Worm (Caenorhabditis elegans): ENCODE data around the gene col-10.

The col-10 gene

DNA sequence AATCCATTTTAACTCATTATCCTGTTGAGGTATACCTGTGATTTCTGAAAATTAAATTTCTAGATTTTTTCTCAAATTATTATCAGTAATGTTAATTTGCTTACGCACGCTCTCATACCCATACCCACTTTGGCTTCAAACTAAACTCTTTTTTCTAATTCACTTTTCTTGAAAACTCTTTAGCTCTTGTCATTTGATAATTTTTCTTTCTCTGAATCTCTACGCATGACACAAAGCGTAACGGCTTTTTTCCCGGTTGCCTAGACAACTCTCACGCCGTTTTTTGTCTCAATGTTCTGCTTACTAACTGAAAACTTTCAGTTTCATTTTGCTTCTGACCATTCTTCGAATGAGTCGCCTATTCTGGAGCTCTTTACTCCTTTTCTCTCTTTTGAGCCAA, 31.2 kb downstream of the col-10 start, which contains the start of gene B0222.1:
Gene B0222.1, plus strand, starts transcription at position 306 of the 400 bp plus-strand sequence.
- TF ChIP-seq sdc-2 (tag; optimal IDR thresholded peaks at IDR 0.05) (no peak), unc-42 (tag; optimal IDR thresholded peaks at IDR 0.05) (no peak), K09A11.1 (tag; optimal IDR thresholded peaks at IDR 0.05; ENCODE audit: insufficient read depth) (no peak), T23F11.4 (GFP tag; optimal IDR thresholded peaks at IDR 0.05) (no peak), ceh-6 (GFP tag; optimal IDR thresholded peaks at IDR 0.05) (no peak), ama-1 (optimal IDR thresholded peaks at IDR 0.05) (no peak), eyg-1 (tag; optimal IDR thresholded peaks at IDR 0.05) (no peak), ceh-14 (tag; optimal IDR thresholded peaks at IDR 0.05) (no peak), odd-2 (tag; optimal IDR thresholded peaks at IDR 0.05) (no peak), ahr-1 (tag; optimal IDR thresholded peaks at IDR 0.05) (no peak), sox-2 (GFP tag; IDR thresholded peaks at IDR 0.05) (no peak), npax-4 (tag; optimal IDR thresholded peaks at IDR 0.05) (no peak), nhr-11 (tag; optimal IDR thresholded peaks at IDR 0.05) (no peak), unc-3 (GFP tag; conservative IDR thresholded peaks at IDR 0.05) (no peak), unc-3 (tag; optimal IDR thresholded peaks at IDR 0.05) (no peak), unc-86 (tag; optimal IDR thresholded peaks at IDR 0.05) (no peak), C38D4.7 (GFP tag; optimal IDR thresholded peaks at IDR 0.05) (no peak), ceh-18 (tag; optimal IDR thresholded peaks at IDR 0.05) (no peak), ceh-48 (tag; optimal IDR thresholded peaks at IDR 0.05) (no peak), pha-2 (tag; optimal IDR thresholded peaks at IDR 0.05) (no peak)

DNA sequence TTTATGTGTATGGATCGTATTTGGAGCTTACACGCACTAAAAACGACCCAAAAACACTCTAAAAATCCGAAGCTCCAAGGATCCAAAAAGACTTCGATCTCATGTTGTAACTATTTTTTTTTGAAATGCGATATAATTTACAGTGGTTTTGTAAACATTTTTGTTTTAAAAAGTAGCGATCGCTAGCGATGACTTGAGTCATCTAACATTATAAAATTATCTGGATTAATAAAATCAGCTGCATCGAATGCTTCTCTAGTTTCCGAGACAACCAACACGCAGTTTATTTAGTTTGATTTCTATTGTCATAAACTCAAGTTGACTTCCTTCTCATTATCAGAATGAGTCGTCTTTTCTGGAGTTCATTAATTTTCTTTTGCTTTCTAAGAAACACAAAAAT, 33.1 kb downstream of the col-10 start, which contains the start of gene F21C10.1:
Gene F21C10.1, plus strand, starts transcription at position 301 of the 400 bp plus-strand sequence.
- TF ChIP-seq che-1 (tag; optimal IDR thresholded peaks at IDR 0.05) (no peak), elt-4 (tag; optimal IDR thresholded peaks at IDR 0.05) (no peak), ttx-3 (tag; optimal IDR thresholded peaks at IDR 0.05) (no peak), unc-42 (tag; optimal IDR thresholded peaks at IDR 0.05) (no peak), sox-2 (GFP tag; IDR thresholded peaks at IDR 0.05) (no peak), ceh-18 (tag; optimal IDR thresholded peaks at IDR 0.05) (no peak), odd-2 (tag; optimal IDR thresholded peaks at IDR 0.05) (no peak), dmd-4 (tag; optimal IDR thresholded peaks at IDR 0.05; ENCODE audit: borderline replicate concordance) (no peak), ceh-34 (tag; optimal IDR thresholded peaks at IDR 0.05) (no peak), ceh-22 (tag; optimal IDR thresholded peaks at IDR 0.05) (no peak), ceh-48 (tag; optimal IDR thresholded peaks at IDR 0.05) (no peak), T23F11.4 (GFP tag; optimal IDR thresholded peaks at IDR 0.05) (no peak), ceh-45 (GFP tag; IDR thresholded peaks at IDR 0.05) (no peak), pqm-1 (tag; optimal IDR thresholded peaks at IDR 0.05) (no peak), ets-4 (tag; optimal IDR thresholded peaks at IDR 0.05) (no peak), eyg-1 (tag; optimal IDR thresholded peaks at IDR 0.05) (no peak)

DNA sequence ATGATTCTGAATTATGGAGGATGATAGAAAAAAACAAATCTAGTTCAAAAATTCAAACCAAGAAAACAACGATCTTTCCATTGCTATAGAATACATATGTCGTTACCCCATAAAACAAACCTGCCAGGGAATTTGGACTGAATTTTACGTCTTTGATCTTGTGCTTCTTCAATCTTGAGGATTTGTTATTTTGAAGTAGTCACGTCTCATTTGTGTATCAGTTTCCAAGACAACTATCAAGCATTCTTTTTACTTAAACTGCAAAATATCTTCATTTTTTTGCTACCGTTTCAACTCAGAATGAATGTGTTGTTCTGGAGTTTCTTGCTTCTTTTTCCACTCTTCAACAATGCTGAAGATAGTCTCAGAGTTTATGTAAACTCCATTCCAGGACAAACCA, 34.3 kb downstream of the col-10 start, which contains the start of gene F21C10.19:
Gene F21C10.19, plus strand, starts transcription at position 301 of the 400 bp plus-strand sequence.
- no peak for TF ChIP-seq pros-1 (tag; optimal IDR thresholded peaks at IDR 0.05)
- TF ChIP-seq mec-3 (tag; optimal IDR thresholded peaks at IDR 0.05; ENCODE audit: borderline replicate concordance): no peak
- no peak for TF ChIP-seq nfya-1 (tag; optimal IDR thresholded peaks at IDR 0.05)
- TF ChIP-seq nhr-232 (tag; optimal IDR thresholded peaks at IDR 0.05): no peak
- TF ChIP-seq sox-2 (GFP tag; IDR thresholded peaks at IDR 0.05): no peak
- TF ChIP-seq dve-1 (tag; optimal IDR thresholded peaks at IDR 0.05): no peak
- no peak for TF ChIP-seq ceh-22 (tag; optimal IDR thresholded peaks at IDR 0.05)
- TF ChIP-seq hlh-30 (tag; optimal IDR thresholded peaks at IDR 0.05; ENCODE audit: insufficient read depth): no peak
- no peak for TF ChIP-seq unc-55 (GFP tag; optimal IDR thresholded peaks at IDR 0.05)

DNA sequence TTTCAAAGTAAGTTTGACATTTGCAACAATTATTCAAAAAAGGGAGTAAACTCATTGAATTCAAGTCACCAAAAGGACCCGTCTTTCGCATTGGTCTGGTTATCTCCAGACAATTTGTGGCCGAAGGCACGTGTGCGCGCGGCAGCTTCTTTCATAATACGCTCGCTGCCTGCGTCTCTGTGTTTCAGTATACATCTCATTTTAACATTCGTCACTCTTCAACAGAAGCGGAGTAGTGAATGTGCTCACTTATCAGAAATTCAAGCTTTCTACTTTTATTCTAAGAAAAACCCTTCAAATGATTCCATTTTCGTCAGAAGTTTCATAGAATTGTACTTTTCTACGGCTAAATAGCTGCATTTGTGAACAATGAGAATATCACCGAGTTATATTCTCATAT, 36.5 kb downstream of the col-10 start:
- TF ChIP-seq lim-6 (tag; optimal IDR thresholded peaks at IDR 0.05): no peak
- no peak for TF ChIP-seq ceh-19 (GFP tag; optimal IDR thresholded peaks at IDR 0.05)
- no peak for TF ChIP-seq F13H6.1 (tag; optimal IDR thresholded peaks at IDR 0.05)
- TF ChIP-seq hlh-6 (tag; optimal IDR thresholded peaks at IDR 0.05): no peak
- TF ChIP-seq npax-4 (tag; optimal IDR thresholded peaks at IDR 0.05): no peak
- no peak for TF ChIP-seq dve-1 (tag; optimal IDR thresholded peaks at IDR 0.05)
- no peak for TF ChIP-seq tbx-7 (tag; optimal IDR thresholded peaks at IDR 0.05)
- TF ChIP-seq pag-3 (tag; optimal IDR thresholded peaks at IDR 0.05; ENCODE audit: borderline replicate concordance): no peak
- no peak for TF ChIP-seq ceh-48 (tag; optimal IDR thresholded peaks at IDR 0.05)
- TF ChIP-seq hlh-8 (tag; optimal IDR thresholded peaks at IDR 0.05): no peak
- no peak for TF ChIP-seq dmd-4 (tag; optimal IDR thresholded peaks at IDR 0.05; ENCODE audit: borderline replicate concordance)
- TF ChIP-seq unc-42 (tag; optimal IDR thresholded peaks at IDR 0.05): peak; percentile 40
- TF ChIP-seq hlh-30 (tag; optimal IDR thresholded peaks at IDR 0.05; ENCODE audit: insufficient read depth): peak; percentile 27
- TF ChIP-seq C38D4.7 (GFP tag; optimal IDR thresholded peaks at IDR 0.05): no peak

All from whole organism, late embryonic.